Worm (Caenorhabditis elegans) whole organism, L2 larva: ENCODE results near the gene F38E11.6.

Source experiments
- C34F6.9 ChIP-seq: fragments of 150-350 bp; optimal IDR thresholded peaks from 2 replicates; lab custom pipeline; 2014; ENCODE audit warnings: missing biosample characterization, missing genetic modification characterization
- F13H6.1 ChIP-seq: sonication (generic microtip); optimal IDR thresholded peaks from 2 replicates; lab custom pipeline; 2016; ENCODE audit warnings: missing genetic modification characterization, missing compliant biosample characterization
- R02D3.7 ChIP-seq: fragments of 150-350 bp; optimal IDR thresholded peaks from 2 replicates; lab custom pipeline; 2014; ENCODE audit warnings: missing biosample characterization, missing genetic modification characterization
- Y55F3AM.14 ChIP-seq: fragments of 200-800 bp; sonication (Bioruptor generic); optimal IDR thresholded peaks from 2 replicates; lab custom pipeline; 2018; ENCODE audit warnings: mild to moderate bottlenecking, missing genetic modification characterization, missing compliant biosample characterization
- aly-2 ChIP-seq: fragments of 150-350 bp; optimal IDR thresholded peaks from 2 replicates; lab custom pipeline; 2014; ENCODE audit warnings: missing biosample characterization, missing genetic modification characterization
- ama-1 ChIP-seq: fragments of 150-350 bp; optimal IDR thresholded peaks from 2 replicates; lab custom pipeline; 2018; ENCODE audit warnings: inconsistent platforms
- blmp-1 ChIP-seq: sonication (generic microtip); optimal IDR thresholded peaks from 2 replicates; lab custom pipeline; 2017; ENCODE audit warnings: missing genetic modification characterization, mild to moderate bottlenecking, missing compliant biosample characterization, antibody characterized with exemption, moderate library complexity; ENCODE audit not compliant: insufficient read depth
- dmd-4 ChIP-seq: sonication (generic microtip); optimal IDR thresholded peaks from 2 replicates; lab custom pipeline; 2017; ENCODE audit warnings: missing biosample characterization, missing genetic modification characterization
- egl-27 ChIP-seq: sonication (generic microtip); optimal IDR thresholded peaks from 3 replicates; lab custom pipeline; 2017; ENCODE audit warnings: missing biosample characterization, missing genetic modification reagents, missing genetic modification characterization
- elt-1 ChIP-seq: fragments of 150-350 bp; optimal IDR thresholded peaks from 2 replicates; lab custom pipeline; 2014; ENCODE audit warnings: missing biosample characterization, missing genetic modification characterization
- fos-1 ChIP-seq: fragments of 150-350 bp; optimal IDR thresholded peaks from 2 replicates; lab custom pipeline; 2014; ENCODE audit warnings: missing biosample characterization, missing genetic modification characterization
- lin-11 ChIP-seq: fragments of 150-350 bp; sonication (generic microtip); optimal IDR thresholded peaks from 2 replicates; lab custom pipeline; 2014; ENCODE audit warnings: missing biosample characterization, missing genetic modification characterization, inconsistent platforms, mixed read lengths
- lin-13 ChIP-seq: fragments of 150-350 bp; optimal IDR thresholded peaks from 2 replicates; lab custom pipeline; 2014; ENCODE audit warnings: missing biosample characterization, missing genetic modification reagents, missing genetic modification characterization
- lin-39 ChIP-seq: fragments of 150-350 bp; optimal IDR thresholded peaks from 2 replicates; lab custom pipeline; 2014; ENCODE audit warnings: missing biosample characterization, missing genetic modification reagents, missing genetic modification characterization
- mbf-1 ChIP-seq: sonication (generic microtip); optimal IDR thresholded peaks from 2 replicates; lab custom pipeline; 2017; ENCODE audit warnings: missing biosample characterization, missing genetic modification characterization
- mdl-1 ChIP-seq, 2 experiments: fragments of 150-350 bp in 1 of 2; sonication (generic microtip) in 1 of 2; optimal IDR thresholded peaks; 2 replicates each; lab custom pipeline; 2017; ENCODE audit warnings: missing biosample characterization in 2 of 2, missing genetic modification characterization in 2 of 2
- nhr-10 ChIP-seq: sonication (generic microtip); optimal IDR thresholded peaks from 2 replicates; lab custom pipeline; 2017; ENCODE audit warnings: missing biosample characterization, missing genetic modification characterization
- nhr-11 ChIP-seq: fragments of 150-350 bp; optimal IDR thresholded peaks from 2 replicates; lab custom pipeline; 2014; ENCODE audit warnings: missing biosample characterization, missing genetic modification characterization
- nhr-12 ChIP-seq: fragments of 150-350 bp; optimal IDR thresholded peaks from 2 replicates; lab custom pipeline; 2014; ENCODE audit warnings: missing biosample characterization, missing genetic modification characterization
- nhr-129 ChIP-seq: fragments of 150-350 bp; optimal IDR thresholded peaks from 2 replicates; lab custom pipeline; 2014; ENCODE audit warnings: missing biosample characterization, missing genetic modification characterization
- nhr-21 ChIP-seq: fragments of 150-350 bp; optimal IDR thresholded peaks from 2 replicates; lab custom pipeline; 2014; ENCODE audit warnings: missing biosample characterization, missing genetic modification characterization
- nhr-237 ChIP-seq: fragments of 150-350 bp; optimal IDR thresholded peaks from 2 replicates; lab custom pipeline; 2014; ENCODE audit warnings: missing biosample characterization, missing genetic modification characterization
- nhr-25 ChIP-seq: fragments of 150-350 bp; sonication (generic microtip); optimal IDR thresholded peaks from 3 replicates; lab custom pipeline; 2014; ENCODE audit warnings: missing biosample characterization, missing genetic modification characterization
- nhr-6 ChIP-seq: fragments of 150-350 bp; optimal IDR thresholded peaks from 2 replicates; lab custom pipeline; 2014; ENCODE audit warnings: missing biosample characterization, missing genetic modification characterization
- nhr-77 ChIP-seq: fragments of 150-350 bp; optimal IDR thresholded peaks from 2 replicates; lab custom pipeline; 2014; ENCODE audit warnings: missing biosample characterization, missing genetic modification characterization
- sem-4 ChIP-seq: fragments of 150-350 bp; optimal IDR thresholded peaks from 2 replicates; lab custom pipeline; 2014; ENCODE audit warnings: missing biosample characterization, missing genetic modification reagents, missing genetic modification characterization
- skn-1 ChIP-seq: sonication (generic microtip); optimal IDR thresholded peaks from 2 replicates; lab custom pipeline; 2017; ENCODE audit warnings: missing biosample characterization, missing genetic modification characterization
- sma-9 ChIP-seq, 2 experiments: fragments of 150-350 bp in 1 of 2; sonication (generic microtip) in 1 of 2; optimal IDR thresholded peaks; 2 replicates each; lab custom pipeline; 2014 to 2016; ENCODE audit warnings: missing genetic modification characterization in 2 of 2, mild to moderate bottlenecking in 1 of 2, missing biosample characterization in 1 of 2, missing compliant biosample characterization in 1 of 2, missing genetic modification reagents in 1 of 2, moderate library complexity in 1 of 2
- snpc-4 ChIP-seq: fragments of 150-350 bp; optimal IDR thresholded peaks from 2 replicates; lab custom pipeline; 2014; ENCODE audit warnings: missing biosample characterization, missing genetic modification characterization
- unc-55 ChIP-seq: fragments of 150-350 bp; sonication (generic microtip); optimal IDR thresholded peaks from 3 replicates; lab custom pipeline; 2014; ENCODE audit warnings: missing biosample characterization, missing genetic modification reagents, missing genetic modification characterization
- zag-1 ChIP-seq: fragments of 150-350 bp; optimal IDR thresholded peaks from 2 replicates; lab custom pipeline; 2014; ENCODE audit warnings: missing biosample characterization, missing genetic modification characterization
- ztf-1 ChIP-seq: fragments of 200-800 bp; sonication (Bioruptor generic); conservative IDR thresholded peaks from 2 replicates; pipeline ENCODE4 v1.3.6; 2022; ENCODE audit warnings: missing genetic modification characterization, missing compliant biosample characterization
- ztf-11 ChIP-seq: sonication (generic microtip); optimal IDR thresholded peaks from 2 replicates; lab custom pipeline; 2017; ENCODE audit warnings: missing biosample characterization, missing genetic modification characterization
- ztf-4 ChIP-seq: fragments of 150-350 bp; optimal IDR thresholded peaks from 2 replicates; lab custom pipeline; 2014; ENCODE audit warnings: missing biosample characterization, missing genetic modification characterization

The F38E11.6 gene

DNA sequence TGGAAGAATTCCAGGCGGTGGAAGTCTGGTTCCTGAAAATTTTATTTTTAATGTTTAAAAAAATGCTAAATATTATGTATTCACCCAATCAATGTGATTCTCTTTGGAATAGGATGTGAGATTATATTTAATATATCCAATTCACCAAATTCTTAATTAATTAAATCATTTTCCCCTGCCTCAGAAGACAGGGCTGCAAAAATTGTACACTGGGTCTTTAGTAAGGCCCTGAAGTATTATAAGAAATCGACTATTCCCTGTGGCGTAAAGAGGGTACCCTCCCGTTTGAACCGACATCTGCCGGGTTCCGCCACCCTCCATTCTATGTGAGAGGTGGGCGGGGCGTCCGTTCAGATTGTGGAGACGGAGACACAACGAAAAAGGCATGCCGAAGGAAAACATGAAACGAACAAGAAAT lies 43.9 kb upstream of the F38E11.6 start (continued):
- no peak for TF ChIP-seq lin-39 (tag; lab: Kevin White, UChicago)
- no peak for TF ChIP-seq ztf-1 (GFP tag; lab: Robert Waterston, UW)
- no peak for TF ChIP-seq mbf-1 (tag; lab: Kevin White, UChicago)
- TF ChIP-seq F13H6.1 (tag; lab: Kevin White, UChicago): peak; percentile 74
- TF ChIP-seq fos-1 (tag; lab: Kevin White, UChicago): peak; percentile 25
- TF ChIP-seq zag-1 (tag; lab: Kevin White, UChicago): peak; percentile 47
- TF ChIP-seq sem-4 (tag; lab: Kevin White, UChicago): peak; percentile 62
- TF ChIP-seq Y55F3AM.14 (GFP tag; lab: Kevin White, UChicago): peak; percentile 35
- no peak for TF ChIP-seq aly-2 (tag; lab: Kevin White, UChicago)
- TF ChIP-seq elt-1: no peak
- TF ChIP-seq egl-27 (tag; lab: Kevin White, UChicago): peak; percentile 67
- TF ChIP-seq nhr-12 (tag; lab: Kevin White, UChicago): no peak
- peak; percentile 99 for TF ChIP-seq snpc-4 (tag; lab: Kevin White, UChicago)
- peak; percentile 60 to 68 for TF ChIP-seq mdl-1 (tag; optimal IDR thresholded peaks at IDR 0.05; lab: Kevin White, UChicago)
- TF ChIP-seq nhr-21: peak; percentile 86
- no peak for TF ChIP-seq nhr-237
- TF ChIP-seq nhr-11: no peak
- TF ChIP-seq lin-13 (GFP tag; lab: Kevin White, UChicago): peak; percentile 81
- TF ChIP-seq unc-55: peak; percentile 79
- TF ChIP-seq ama-1 (lab: Kevin White, UChicago): peak; percentile 91
- peak; percentile 44 for TF ChIP-seq nhr-6 (tag; lab: Kevin White, UChicago)

DNA sequence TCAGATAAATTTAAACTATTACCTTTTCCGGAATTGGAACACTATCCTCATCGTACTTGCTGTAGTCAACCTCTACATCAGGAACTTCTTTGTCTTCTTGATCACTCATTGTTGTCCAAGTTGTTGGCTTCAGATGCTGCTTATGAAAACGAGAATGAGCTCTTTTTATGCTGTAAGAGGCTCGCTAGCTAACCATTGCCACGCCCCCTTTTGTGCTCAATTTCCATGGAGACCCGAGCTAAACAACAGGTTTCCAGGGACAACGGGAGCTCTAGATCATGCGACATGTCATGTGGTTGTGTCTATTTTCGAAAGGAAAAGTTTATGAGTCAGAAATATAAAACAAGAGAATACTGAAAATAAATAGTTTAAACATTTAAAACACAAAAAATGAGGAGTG lies 43.1 kb upstream of the F38E11.6 start, which contains the start of gene C33A12.4:
Gene C33A12.4 (minus strand): TSS at position 131 of the 400 bp plus-strand sequence.
- TF ChIP-seq fos-1 (tag; lab: Kevin White, UChicago) (no peak), ztf-4 (peak; percentile 2), Y55F3AM.14 (GFP tag; lab: Kevin White, UChicago) (no peak), ztf-11 (tag; lab: Kevin White, UChicago) (no peak), lin-13 (GFP tag; lab: Kevin White, UChicago) (no peak), nhr-21 (peak; percentile 54), zag-1 (tag; lab: Kevin White, UChicago) (no peak), C34F6.9 (peak; percentile 8), blmp-1 (tag; lab: Kevin White, UChicago) (no peak), nhr-237 (no peak), lin-11 (tag; lab: Kevin White, UChicago) (peak; percentile 68), nhr-10 (tag; lab: Kevin White, UChicago) (no peak)
- TF ChIP-seq, all 48 proteins: peak for 4

DNA sequence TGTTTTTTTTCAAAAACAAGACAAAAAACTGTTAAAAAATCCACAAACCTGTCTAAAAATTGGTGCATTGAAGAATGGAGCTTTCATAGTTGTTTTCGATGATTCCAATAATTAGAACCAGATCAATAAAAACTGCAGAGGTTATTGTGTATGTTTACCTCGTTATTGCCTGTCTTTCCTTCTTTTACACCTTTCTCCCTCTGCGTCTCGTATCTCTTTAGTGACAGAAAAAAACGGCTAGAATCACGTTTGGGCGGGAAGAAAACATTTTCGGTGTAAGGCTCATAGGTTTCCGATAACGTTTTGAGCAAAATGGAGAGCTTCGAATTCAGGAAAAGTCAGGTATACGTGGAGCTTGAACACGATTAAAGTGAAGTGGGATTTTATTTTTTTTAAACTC lies 41.3 kb upstream of the F38E11.6 start, which contains the start of gene ethe-1:
Gene ethe-1 (minus strand): TSS at position 150 of the 400 bp plus-strand sequence.
- no peak for TF ChIP-seq R02D3.7 (tag; lab: Kevin White, UChicago)
- TF ChIP-seq dmd-4 (tag; lab: Kevin White, UChicago): no peak
- peak; percentile 58 for TF ChIP-seq nhr-129 (tag; lab: Kevin White, UChicago)
- TF ChIP-seq C34F6.9: peak; percentile 3

DNA sequence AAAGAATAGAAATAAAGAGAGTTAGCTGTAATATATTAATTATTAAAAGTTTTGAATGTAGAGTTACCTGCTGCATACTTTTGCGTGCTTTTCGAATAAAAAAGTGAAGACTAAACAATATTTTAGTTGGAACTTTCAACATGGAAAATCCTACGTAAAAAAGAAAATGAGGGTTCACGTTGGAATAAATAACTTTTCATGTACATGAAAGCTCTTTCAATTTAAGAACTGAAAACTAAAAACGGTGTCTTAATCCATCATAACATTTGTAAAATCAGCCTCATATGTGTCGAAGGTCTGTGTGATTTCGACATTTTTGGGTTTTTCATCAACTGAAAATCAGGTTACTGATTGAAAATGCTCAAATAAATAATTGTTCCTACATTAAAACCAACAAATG lies 38.9 kb upstream of the F38E11.6 start, which contains the start of gene ttr-9:
Gene ttr-9 (minus strand): TSS at position 101 of the 400 bp plus-strand sequence.
- TF ChIP-seq lin-13 (GFP tag; lab: Kevin White, UChicago) (no peak), nhr-237 (no peak), nhr-129 (tag; lab: Kevin White, UChicago) (no peak), dmd-4 (tag; lab: Kevin White, UChicago) (no peak), snpc-4 (tag; lab: Kevin White, UChicago) (no peak), fos-1 (tag; lab: Kevin White, UChicago) (no peak), nhr-25 (tag; lab: Kevin White, UChicago) (no peak), ztf-1 (GFP tag; lab: Robert Waterston, UW) (no peak), nhr-77 (tag; lab: Kevin White, UChicago) (no peak), Y55F3AM.14 (GFP tag; lab: Kevin White, UChicago) (no peak), nhr-6 (tag; lab: Kevin White, UChicago) (no peak)

DNA sequence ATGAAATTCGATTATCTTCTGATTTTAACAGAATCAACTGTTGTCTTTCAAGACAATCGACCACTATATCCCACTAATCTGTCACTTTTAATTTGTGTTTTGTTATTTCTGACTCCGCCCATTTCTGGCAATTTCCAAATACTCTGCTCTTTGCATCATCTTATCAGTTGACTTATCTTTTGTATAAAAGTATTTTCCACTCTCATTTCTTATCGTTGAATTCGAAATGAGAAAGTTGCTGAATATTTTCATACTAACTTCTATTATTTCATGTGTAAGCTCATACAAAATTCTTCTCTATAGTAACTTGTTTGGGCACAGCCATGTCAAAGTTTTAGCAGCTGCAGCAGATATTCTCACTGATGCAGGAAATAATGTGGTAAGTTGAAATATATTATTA lies 32.8 kb upstream of the F38E11.6 start, which contains the start of gene ugt-21:
Gene ugt-21 (plus strand): TSS at position 212 of the 400 bp plus-strand sequence.
- TF ChIP-seq skn-1 (no peak), sma-9 (GFP tag; optimal IDR thresholded peaks at IDR 0.05; lab: Kevin White, UChicago) (peak; percentile 31), sma-9 (tag; optimal IDR thresholded peaks at IDR 0.05; lab: Kevin White, UChicago) (no peak)
- TF ChIP-seq, all 48 proteins: peak for 1
